Worm (Caenorhabditis elegans) whole organism, young adult: Measurements from ENCODE around the gene F56C3.8.
"Not testable (repeated sequence)": the region's sequence is repeated elsewhere in the genome, so short reads cannot be mapped to it uniquely, and the experiment has no call there.

Experiments used
- nfyb-1 ChIP-seq: fragments of 200-800 bp; sonication (Bioruptor generic); IDR thresholded peaks from 2 replicates; pipeline ENCODE4 v1.3.6; 2022; ENCODE audit warnings: missing genetic modification reagents, missing genetic modification characterization, missing compliant biosample characterization
- unc-130 ChIP-seq: sonication (generic microtip); optimal IDR thresholded peaks from 2 replicates; lab custom pipeline; 2016; ENCODE audit warnings: missing genetic modification reagents, missing genetic modification characterization, missing compliant biosample characterization

DNA sequence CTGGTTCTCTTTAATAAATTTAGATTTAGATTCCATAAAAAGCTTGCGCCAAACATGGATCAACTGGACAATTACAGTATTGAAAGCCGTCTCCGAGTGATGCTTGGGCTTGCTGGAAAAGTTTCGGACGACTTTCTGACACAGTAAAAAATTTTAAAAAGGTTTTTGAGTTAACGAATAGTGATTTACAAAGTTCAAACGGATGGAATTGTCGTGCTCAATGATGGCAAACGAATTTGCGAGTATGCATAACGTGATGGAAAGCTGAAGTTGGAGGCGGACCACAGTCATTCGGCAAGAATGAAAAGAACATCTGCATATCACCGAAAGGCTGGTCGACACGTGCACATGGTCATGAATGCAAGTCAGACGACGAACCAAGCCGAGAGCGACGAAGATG lies 19.5 kb upstream of the F56C3.8 start, which contains the start of gene ZK402.1:
- TF ChIP-seq unc-130 (GFP tag; lab: Kevin White, UChicago); nfyb-1 (GFP tag; lab: Robert Waterston, UW): not testable (repeated sequence)
